Fruit fly (Drosophila melanogaster) whole organism, adult: ENCODE data around the gene CG33281.
A peak's percentile ranks its signal among the peaks of the same experiment; 100 is the strongest.

Experiments
- CG11617 ChIP-seq: fragments of 200-800 bp; sonication (Bioruptor generic); optimal IDR thresholded peaks from 2 replicates; lab custom pipeline; 2017; ENCODE audit warnings: mild to moderate bottlenecking, missing biosample characterization, missing genetic modification reagents, missing genetic modification characterization
- CG12768 ChIP-seq: fragments of 200-800 bp; sonication (Bioruptor generic); optimal IDR thresholded peaks from 2 replicates; lab custom pipeline; 2017; ENCODE audit warnings: missing biosample characterization, missing genetic modification characterization, mild to moderate bottlenecking, moderate library complexity, missing genetic modification reagents
- CG14711 ChIP-seq: fragments of 200-800 bp; sonication (Bioruptor generic); optimal IDR thresholded peaks from 2 replicates; lab custom pipeline; 2018; ENCODE audit warnings: missing biosample characterization, mild to moderate bottlenecking, missing genetic modification characterization, moderate library complexity
- CG1620 ChIP-seq: fragments of 200-800 bp; sonication (Bioruptor generic); optimal IDR thresholded peaks from 2 replicates; lab custom pipeline; 2016; ENCODE audit warnings: missing biosample characterization, missing genetic modification characterization
- CG33017 ChIP-seq: fragments of 200-800 bp; sonication (Bioruptor generic); optimal IDR thresholded peaks from 2 replicates; lab custom pipeline; 2018; ENCODE audit warnings: missing biosample characterization, mild to moderate bottlenecking, missing genetic modification characterization, moderate library complexity
- CG5204 ChIP-seq: fragments of 200-800 bp; sonication (Bioruptor generic); optimal IDR thresholded peaks from 2 replicates; lab custom pipeline; 2016; ENCODE audit warnings: missing biosample characterization, missing genetic modification characterization
- CG7045 ChIP-seq: fragments of 200-800 bp; sonication (Bioruptor generic); optimal IDR thresholded peaks from 2 replicates; lab custom pipeline; 2017; ENCODE audit warnings: missing biosample characterization, mild to moderate bottlenecking, missing genetic modification characterization
- CG7101 ChIP-seq: fragments of 200-800 bp; sonication (Bioruptor generic); optimal IDR thresholded peaks from 2 replicates; lab custom pipeline; 2018; ENCODE audit warnings: missing biosample characterization, mild to moderate bottlenecking, missing genetic modification characterization, moderate library complexity
- Clk ChIP-seq: fragments of 200-800 bp; sonication (Bioruptor generic); optimal IDR thresholded peaks from 2 replicates; lab custom pipeline; 2017; ENCODE audit warnings: missing biosample characterization, missing genetic modification characterization
- Crg-1 ChIP-seq: fragments of 200-800 bp; sonication (Bioruptor generic); optimal IDR thresholded peaks from 2 replicates; lab custom pipeline; 2016; ENCODE audit warnings: missing biosample characterization, missing genetic modification characterization
- Hr96 ChIP-seq: fragments of 200-800 bp; sonication (Bioruptor generic); optimal IDR thresholded peaks from 2 replicates; lab custom pipeline; 2016; ENCODE audit warnings: missing biosample characterization, missing genetic modification characterization
- Mnt ChIP-seq: fragments of 200-800 bp; sonication (Bioruptor generic); optimal IDR thresholded peaks from 2 replicates; lab custom pipeline; 2016; ENCODE audit warnings: missing biosample characterization, mild to moderate bottlenecking, missing genetic modification characterization
- bab1 ChIP-seq: fragments of 200-800 bp; sonication (Bioruptor generic); optimal IDR thresholded peaks from 3 replicates; lab custom pipeline; 2019; ENCODE audit warnings: missing biosample characterization, mild to moderate bottlenecking, missing genetic modification characterization, moderate library complexity
- cic ChIP-seq: fragments of 200-800 bp; sonication (Bioruptor generic); optimal IDR thresholded peaks from 2 replicates; lab custom pipeline; 2017; ENCODE audit warnings: missing biosample characterization, mild to moderate bottlenecking, missing genetic modification characterization, moderate library complexity
- cnc ChIP-seq, 2 experiments: fragments of >200 bp; optimal IDR thresholded peaks; 2 replicates each; lab custom pipeline; 2017
- kay ChIP-seq: fragments of 200-800 bp; sonication (Bioruptor generic); peaks from one replicate; lab custom pipeline; 2016; ENCODE audit warnings: missing biosample characterization, missing genetic modification characterization, borderline replicate concordance
- ovo ChIP-seq: fragments of 200-800 bp; sonication (Bioruptor generic); optimal IDR thresholded peaks from 2 replicates; lab custom pipeline; 2016; ENCODE audit warnings: missing biosample characterization, missing genetic modification characterization
- pad ChIP-seq: fragments of 200-800 bp; sonication (Bioruptor generic); optimal IDR thresholded peaks from 3 replicates; lab custom pipeline; 2017; ENCODE audit warnings: missing biosample characterization, missing genetic modification characterization, mild to moderate bottlenecking, moderate library complexity, missing genetic modification reagents
- tj ChIP-seq: fragments of 200-800 bp; sonication (Bioruptor generic); optimal IDR thresholded peaks from 3 replicates; lab custom pipeline; 2017; ENCODE audit warnings: missing biosample characterization, mild to moderate bottlenecking, missing genetic modification characterization, moderate library complexity
- toe ChIP-seq: fragments of 200-800 bp; sonication (Bioruptor generic); optimal IDR thresholded peaks from 2 replicates; lab custom pipeline; 2016; ENCODE audit warnings: missing biosample characterization, missing genetic modification characterization

CG33281 gene

dm6 chr2L:3355791-3356190, 31.8 kb downstream of the CG33281 start:
- TF ChIP-seq ovo (GFP tag; lab: Kevin White, UChicago) (no peak), tj (GFP tag; lab: Kevin White, UChicago) (no peak), Crg-1 (GFP tag; lab: Kevin White, UChicago) (no peak), Clk (GFP tag; lab: Kevin White, UChicago) (no peak), pad (no peak), CG11617 (no peak), CG7045 (no peak), CG5204 (GFP tag; lab: Kevin White, UChicago) (no peak), cnc (optimal IDR thresholded peaks at IDR 0.05; lab: Kevin White, UChicago) (no peak), CG14711 (tag; lab: Kevin White, UChicago) (no peak), CG33017 (tag; lab: Kevin White, UChicago) (no peak), CG1620 (GFP tag; lab: Kevin White, UChicago) (no peak), kay (GFP tag; lab: Kevin White, UChicago) (no peak), bab1 (GFP tag; lab: Kevin White, UChicago) (no peak), Hr96 (GFP tag; lab: Kevin White, UChicago) (no peak), cic (GFP tag; lab: Kevin White, UChicago) (no peak)

dm6 chr2L:3356193-3356645, 32.2 kb downstream of the CG33281 start:
- TF ChIP-seq toe (GFP tag; lab: Kevin White, UChicago): no peak
- TF ChIP-seq kay (GFP tag; lab: Kevin White, UChicago): peak; percentile 83

dm6 chr2L:3356790-3357696, 33.0 kb downstream of the CG33281 start, which contains the start of gene CG8838:
Gene CG8838, plus strand, starts transcription at chr2L:3357646.
- TF ChIP-seq CG14711 (tag; lab: Kevin White, UChicago) (no peak), Mnt (no peak), kay (GFP tag; lab: Kevin White, UChicago) (peak; percentile 54), CG7101 (tag; lab: Kevin White, UChicago) (no peak)

- TF ChIP-seq cic (GFP tag; lab: Kevin White, UChicago) (no peak), kay (GFP tag; lab: Kevin White, UChicago) (peak; percentile 77), CG33017 (tag; lab: Kevin White, UChicago) (no peak), CG7101 (tag; lab: Kevin White, UChicago) (no peak), tj (GFP tag; lab: Kevin White, UChicago) (no peak)
These were observed 37.8 kb downstream of the CG33281 start for dm6 chr2L:3361821-3362220.

dm6 chr2L:3366043-3366679, 42.1 kb downstream of the CG33281 start:
- TF ChIP-seq CG11617: peak; percentile 20
- TF ChIP-seq Hr96 (GFP tag; lab: Kevin White, UChicago): no peak
- peak; percentile 90 for TF ChIP-seq cic (GFP tag; lab: Kevin White, UChicago)
- no peak for TF ChIP-seq bab1 (GFP tag; lab: Kevin White, UChicago)
- no peak for TF ChIP-seq cnc (optimal IDR thresholded peaks at IDR 0.05; lab: Kevin White, UChicago)
- no peak for TF ChIP-seq Clk (GFP tag; lab: Kevin White, UChicago)
- TF ChIP-seq CG5204 (GFP tag; lab: Kevin White, UChicago): no peak
- no peak for TF ChIP-seq pad
- TF ChIP-seq CG7101 (tag; lab: Kevin White, UChicago): peak; percentile 6
- no peak for TF ChIP-seq Crg-1 (GFP tag; lab: Kevin White, UChicago)
- TF ChIP-seq CG33017 (tag; lab: Kevin White, UChicago): no peak
- peak; percentile 74 for TF ChIP-seq Mnt
- TF ChIP-seq CG1620 (GFP tag; lab: Kevin White, UChicago): no peak
- peak; percentile 53 for TF ChIP-seq CG12768 (GFP tag; lab: Kevin White, UChicago)
- TF ChIP-seq tj (GFP tag; lab: Kevin White, UChicago): peak; percentile 37
- TF ChIP-seq toe (GFP tag; lab: Kevin White, UChicago): no peak
- no peak for TF ChIP-seq ovo (GFP tag; lab: Kevin White, UChicago)
- TF ChIP-seq kay (GFP tag; lab: Kevin White, UChicago): no peak
- TF ChIP-seq CG14711 (tag; lab: Kevin White, UChicago): no peak
- TF ChIP-seq CG7045: no peak

- TF ChIP-seq CG1620 (GFP tag; lab: Kevin White, UChicago) (no peak), kay (GFP tag; lab: Kevin White, UChicago) (peak; percentile 94), Crg-1 (GFP tag; lab: Kevin White, UChicago) (no peak), CG11617 (no peak), CG7101 (tag; lab: Kevin White, UChicago) (no peak), pad (no peak), toe (GFP tag; lab: Kevin White, UChicago) (no peak), CG5204 (GFP tag; lab: Kevin White, UChicago) (no peak), CG12768 (GFP tag; lab: Kevin White, UChicago) (no peak)
These were observed 44.4 kb downstream of the CG33281 start for dm6 chr2L:3368425-3368824.
